Worm (Caenorhabditis elegans) whole organism, young adult: Measurements from ENCODE around the gene bath-1.

Experiments
- B0035.1 ChIP-seq: sonication (generic microtip); optimal IDR thresholded peaks from 2 replicates; lab custom pipeline; 2016; ENCODE audit warnings: missing genetic modification characterization, mild to moderate bottlenecking, missing compliant biosample characterization, missing genotype, missing genetic modification reagents
- D2030.7 ChIP-seq: fragments of 200-800 bp; sonication (Bioruptor generic); IDR thresholded peaks from 2 replicates; pipeline ENCODE4 v1.3.6; 2022; ENCODE audit warnings: missing genetic modification reagents, missing genetic modification characterization, missing compliant biosample characterization
- F22D6.2 ChIP-seq: sonication (generic microtip); optimal IDR thresholded peaks from 2 replicates; lab custom pipeline; 2016; ENCODE audit warnings: mild to moderate bottlenecking, missing genetic modification characterization, missing compliant biosample characterization
- F23B12.7 ChIP-seq: sonication (generic microtip); optimal IDR thresholded peaks from 2 replicates; lab custom pipeline; 2017; ENCODE audit warnings: missing genetic modification characterization, mild to moderate bottlenecking, missing compliant biosample characterization, antibody characterized with exemption, moderate library complexity; ENCODE audit not compliant: insufficient read depth
- F33H1.4 ChIP-seq: fragments of 200-800 bp; sonication (Bioruptor generic); IDR thresholded peaks from 2 replicates; pipeline ENCODE4 v1.3.6; 2022; ENCODE audit warnings: missing genetic modification reagents, missing genetic modification characterization, missing compliant biosample characterization
- F39B2.1 ChIP-seq: fragments of 200-800 bp; sonication (Bioruptor generic); IDR thresholded peaks from 2 replicates; pipeline ENCODE4 v1.3.6; 2022; ENCODE audit warnings: missing genetic modification reagents, missing genetic modification characterization, missing compliant biosample characterization
- F52B5.7 ChIP-seq: sonication (generic microtip); optimal IDR thresholded peaks from 2 replicates; lab custom pipeline; 2016; ENCODE audit warnings: mild to moderate bottlenecking, missing genetic modification characterization, missing compliant biosample characterization
- K12H6.12 ChIP-seq: fragments of 200-800 bp; sonication (Bioruptor generic); optimal IDR thresholded peaks from 2 replicates; lab custom pipeline; 2018; ENCODE audit warnings: mild to moderate bottlenecking, missing genetic modification characterization, missing compliant biosample characterization
- ZK185.1 ChIP-seq: sonication (generic microtip); optimal IDR thresholded peaks from 2 replicates; lab custom pipeline; 2016; ENCODE audit warnings: mild to moderate bottlenecking, missing genetic modification characterization, missing compliant biosample characterization; ENCODE audit not compliant: poor library complexity, severe bottlenecking
- akir-1 ChIP-seq: fragments of 200-800 bp; sonication (Bioruptor generic); optimal IDR thresholded peaks from 2 replicates; lab custom pipeline; 2018; ENCODE audit warnings: mild to moderate bottlenecking, missing genetic modification characterization, moderate library complexity, missing compliant biosample characterization
- ama-1 ChIP-seq, 3 experiments: fragments of 150-350 bp in 1 of 3; sonication (generic microtip) in 2 of 3; optimal IDR thresholded peaks; 2 replicates each; lab custom pipeline; 2014 to 2018; ENCODE audit warnings: missing biosample characterization in 2 of 3, missing genetic modification characterization in 2 of 3, missing genetic modification reagents in 2 of 3
- aptf-2 ChIP-seq: fragments of 200-800 bp; sonication (Bioruptor generic); conservative IDR thresholded peaks from 2 replicates; pipeline ENCODE4 v1.3.6; 2022; ENCODE audit warnings: missing genetic modification reagents, missing genetic modification characterization, missing compliant biosample characterization
- aptf-3 ChIP-seq: fragments of 200-800 bp; sonication (Bioruptor generic); IDR thresholded peaks from 2 replicates; pipeline ENCODE4 v1.3.6; 2022; ENCODE audit warnings: missing genetic modification characterization, missing compliant biosample characterization
- atf-7 ChIP-seq: sonication (generic microtip); optimal IDR thresholded peaks from 2 replicates; lab custom pipeline; 2017; ENCODE audit warnings: mild to moderate bottlenecking, missing genetic modification characterization, missing compliant biosample characterization
- athp-1 ChIP-seq: sonication (generic microtip); optimal IDR thresholded peaks from 2 replicates; lab custom pipeline; 2017; ENCODE audit warnings: mild to moderate bottlenecking, missing genetic modification characterization, missing compliant biosample characterization
- attf-3 ChIP-seq: fragments of 200-800 bp; sonication (Bioruptor generic); conservative IDR thresholded peaks from 2 replicates; pipeline ENCODE4 v1.3.6; 2022; ENCODE audit warnings: missing genetic modification reagents, missing genetic modification characterization, missing compliant biosample characterization
- attf-5 ChIP-seq: fragments of 200-800 bp; sonication (Bioruptor generic); optimal IDR thresholded peaks from 2 replicates; lab custom pipeline; 2018; ENCODE audit warnings: mild to moderate bottlenecking, missing genetic modification characterization, missing compliant biosample characterization
- bed-2 ChIP-seq: fragments of 200-800 bp; sonication (Bioruptor generic); IDR thresholded peaks from 2 replicates; pipeline ENCODE4 v1.3.6; 2022; ENCODE audit warnings: missing genetic modification reagents, missing genetic modification characterization, missing compliant biosample characterization
- cebp-2 ChIP-seq: fragments of 200-800 bp; sonication (Bioruptor generic); IDR thresholded peaks from 2 replicates; pipeline ENCODE4 v1.3.6; 2022; ENCODE audit warnings: missing genetic modification characterization, missing compliant biosample characterization
- ceh-27 ChIP-seq: fragments of 200-800 bp; sonication (Bioruptor generic); optimal IDR thresholded peaks from 2 replicates; lab custom pipeline; 2018; ENCODE audit warnings: mild to moderate bottlenecking, missing genetic modification characterization, moderate library complexity, missing compliant biosample characterization
- ceh-40 ChIP-seq: fragments of 200-800 bp; sonication (Bioruptor generic); IDR thresholded peaks from 2 replicates; pipeline ENCODE4 v1.3.6; 2022; ENCODE audit warnings: missing genetic modification characterization, missing compliant biosample characterization
- ceh-91 ChIP-seq: fragments of 200-800 bp; sonication (Bioruptor generic); IDR thresholded peaks from 2 replicates; pipeline ENCODE4 v1.3.6; 2022; ENCODE audit warnings: missing genetic modification reagents, missing genetic modification characterization, missing compliant biosample characterization
- die-1 ChIP-seq: sonication (generic microtip); optimal IDR thresholded peaks from 2 replicates; lab custom pipeline; 2016; ENCODE audit warnings: missing genotype, mild to moderate bottlenecking, missing genetic modification characterization, missing compliant biosample characterization
- dox-1 ChIP-seq: fragments of 200-800 bp; sonication (Bioruptor generic); IDR thresholded peaks from 2 replicates; pipeline ENCODE4 v1.3.6; 2022; ENCODE audit warnings: missing genetic modification reagents, missing genetic modification characterization, missing compliant biosample characterization
- egl-44 ChIP-seq: fragments of 200-800 bp; sonication (Bioruptor generic); IDR thresholded peaks from 2 replicates; pipeline ENCODE4 v1.3.6; 2022; ENCODE audit warnings: missing genetic modification reagents, missing genetic modification characterization, missing compliant biosample characterization
- fkh-3 ChIP-seq: sonication (generic microtip); optimal IDR thresholded peaks from 2 replicates; lab custom pipeline; 2016; ENCODE audit warnings: mild to moderate bottlenecking, missing genetic modification characterization, missing compliant biosample characterization
- gei-17 ChIP-seq: fragments of 200-800 bp; sonication (Bioruptor generic); optimal IDR thresholded peaks from 2 replicates; lab custom pipeline; 2018; ENCODE audit warnings: mild to moderate bottlenecking, missing genetic modification characterization, missing compliant biosample characterization
- him-1 ChIP-seq: sonication (generic microtip); optimal IDR thresholded peaks from 2 replicates; lab custom pipeline; 2016; ENCODE audit warnings: missing genotype, missing genetic modification reagents, missing genetic modification characterization, missing compliant biosample characterization
- let-526 ChIP-seq: fragments of 200-800 bp; sonication (Bioruptor generic); IDR thresholded peaks from 2 replicates; pipeline ENCODE4 v1.3.6; 2022; ENCODE audit warnings: missing genetic modification reagents, missing genetic modification characterization, missing compliant biosample characterization
- lin-40 ChIP-seq: sonication (generic microtip); optimal IDR thresholded peaks from 2 replicates; lab custom pipeline; 2016; ENCODE audit warnings: missing genetic modification characterization, mild to moderate bottlenecking, missing compliant biosample characterization, missing genotype, missing genetic modification reagents
- lin-54 ChIP-seq: fragments of 200-800 bp; sonication (Bioruptor generic); optimal IDR thresholded peaks from 2 replicates; lab custom pipeline; 2018; ENCODE audit warnings: mild to moderate bottlenecking, missing genetic modification characterization, missing compliant biosample characterization
- lir-1 ChIP-seq: fragments of 200-800 bp; sonication (Bioruptor generic); conservative IDR thresholded peaks from 2 replicates; pipeline ENCODE4 v1.3.6; 2022; ENCODE audit warnings: missing genetic modification reagents, missing genetic modification characterization, missing compliant biosample characterization
- madf-10 ChIP-seq: sonication (generic microtip); optimal IDR thresholded peaks from 2 replicates; lab custom pipeline; 2016; ENCODE audit warnings: mild to moderate bottlenecking, missing genetic modification characterization, missing compliant biosample characterization
- madf-8 ChIP-seq: fragments of 200-800 bp; sonication (Bioruptor generic); conservative IDR thresholded peaks from 2 replicates; pipeline ENCODE4 v1.3.6; 2022; ENCODE audit warnings: missing genetic modification reagents, missing genetic modification characterization, missing compliant biosample characterization
- mcd-1 ChIP-seq: fragments of 200-800 bp; sonication (Bioruptor generic); IDR thresholded peaks from 2 replicates; pipeline ENCODE4 v1.3.6; 2022; ENCODE audit warnings: missing genetic modification reagents, missing genetic modification characterization, missing compliant biosample characterization
- mel-28 ChIP-seq: sonication (generic microtip); optimal IDR thresholded peaks from 2 replicates; lab custom pipeline; 2016; ENCODE audit warnings: borderline replicate concordance, mild to moderate bottlenecking, missing genetic modification characterization, missing compliant biosample characterization
- mes-4 ChIP-seq: sonication (generic microtip); optimal IDR thresholded peaks from 2 replicates; lab custom pipeline; 2016; ENCODE audit warnings: missing genotype, missing genetic modification characterization, missing compliant biosample characterization
- nfya-1 ChIP-seq: sonication (generic microtip); optimal IDR thresholded peaks from 2 replicates; lab custom pipeline; 2017; ENCODE audit warnings: antibody characterized with exemption, missing compliant biosample characterization, missing genetic modification characterization, borderline replicate concordance; ENCODE audit not compliant: insufficient read depth
- nhr-120 ChIP-seq: fragments of 200-800 bp; sonication (Bioruptor generic); IDR thresholded peaks from 2 replicates; pipeline ENCODE4 v1.3.6; 2022; ENCODE audit warnings: missing genetic modification characterization, missing compliant biosample characterization
- pbrm-1 ChIP-seq: fragments of 200-800 bp; sonication (Bioruptor generic); IDR thresholded peaks from 2 replicates; pipeline ENCODE4 v1.3.6; 2022; ENCODE audit warnings: missing genetic modification reagents, missing genetic modification characterization, missing compliant biosample characterization
- rcor-1 ChIP-seq: fragments of 200-800 bp; sonication (Bioruptor generic); IDR thresholded peaks from 2 replicates; pipeline ENCODE4 v1.3.6; 2022; ENCODE audit warnings: missing genetic modification reagents, missing genetic modification characterization, missing compliant biosample characterization
- sdz-38 ChIP-seq: sonication (generic microtip); optimal IDR thresholded peaks from 2 replicates; lab custom pipeline; 2016; ENCODE audit warnings: missing genotype, missing genetic modification characterization, missing compliant biosample characterization
- snpc-4 ChIP-seq, 5 experiments: fragments of 150-350 bp in 1 of 5; sonication (generic microtip) in 4 of 5; optimal IDR thresholded peaks; 2 replicates each; lab custom pipeline; 2014 to 2018; ENCODE audit warnings: missing genetic modification characterization in 5 of 5, missing biosample characterization in 3 of 5, antibody characterized with exemption in 2 of 5, mild to moderate bottlenecking in 2 of 5, missing compliant biosample characterization in 2 of 5, missing genotype in 2 of 5, moderate library complexity in 2 of 5, missing genetic modification reagents in 1 of 5
- somi-1 ChIP-seq: fragments of 200-800 bp; sonication (Bioruptor generic); optimal IDR thresholded peaks from 2 replicates; lab custom pipeline; 2018; ENCODE audit warnings: mild to moderate bottlenecking, missing genetic modification characterization, missing compliant biosample characterization
- xnd-1 ChIP-seq: sonication (generic microtip); optimal IDR thresholded peaks from 2 replicates; lab custom pipeline; 2016; ENCODE audit warnings: missing genotype, missing genetic modification reagents, missing genetic modification characterization, missing compliant biosample characterization
- zfh-2 ChIP-seq: fragments of 200-800 bp; sonication (Bioruptor generic); conservative IDR thresholded peaks from 2 replicates; pipeline ENCODE4 v1.3.6; 2022; ENCODE audit warnings: missing genetic modification reagents, missing genetic modification characterization, missing compliant biosample characterization
- ztf-22 ChIP-seq: fragments of 200-800 bp; sonication (Bioruptor generic); optimal IDR thresholded peaks from 2 replicates; lab custom pipeline; 2018; ENCODE audit warnings: mild to moderate bottlenecking, missing genetic modification characterization, moderate library complexity, missing compliant biosample characterization
- ztf-6 ChIP-seq: fragments of 200-800 bp; sonication (Bioruptor generic); IDR thresholded peaks from 2 replicates; pipeline ENCODE4 v1.3.6; 2022; ENCODE audit warnings: missing genetic modification reagents, missing genetic modification characterization, missing compliant biosample characterization

bath-1 gene

ce11 chrII:2058985-2059384, 30.4 kb upstream of the bath-1 start, which contains the start of gene F07E5.5 (continued):
- TF ChIP-seq rcor-1 (GFP tag; lab: Robert Waterston, UW) (no peak), attf-3 (GFP tag; lab: Robert Waterston, UW) (peak; percentile 20; the same call in 1 of the 2 replicates), F39B2.1 (GFP tag; lab: Robert Waterston, UW) (no peak), F22D6.2 (tag; lab: Kevin White, UChicago) (no peak), B0035.1 (no peak), F23B12.7 (tag; lab: Kevin White, UChicago) (no peak), F33H1.4 (GFP tag; lab: Robert Waterston, UW) (no peak), F52B5.7 (no peak), madf-8 (GFP tag; lab: Robert Waterston, UW) (no peak), ama-1 (optimal IDR thresholded peaks at IDR 0.05; lab: Kevin White, UChicago) (no peak), ama-1 (GFP tag; optimal IDR thresholded peaks at IDR 0.05; lab: Kevin White, UChicago) (no peak), zfh-2 (GFP tag; lab: Robert Waterston, UW) (no peak), xnd-1 (tag; lab: Kevin White, UChicago) (no peak), him-1 (tag; lab: Kevin White, UChicago) (no peak), lir-1 (GFP tag; lab: Robert Waterston, UW) (no peak), pbrm-1 (GFP tag; lab: Robert Waterston, UW) (no peak), athp-1 (tag; lab: Kevin White, UChicago) (peak; percentile 5), fkh-3 (no peak), attf-5 (peak; percentile 1), aptf-3 (GFP tag; lab: Robert Waterston, UW) (no peak), ZK185.1 (tag; lab: Kevin White, UChicago) (no peak), mcd-1 (GFP tag; lab: Robert Waterston, UW) (peak; percentile 63), nhr-120 (GFP tag; lab: Robert Waterston, UW) (no peak), ztf-6 (GFP tag; lab: Robert Waterston, UW) (no peak), mel-28 (tag; lab: Kevin White, UChicago) (no peak), madf-10 (no peak), gei-17 (GFP tag; lab: Kevin White, UChicago) (no peak), ceh-40 (GFP tag; lab: Robert Waterston, UW) (no peak), aptf-2 (GFP tag; lab: Robert Waterston, UW) (no peak), lin-54 (GFP tag; lab: Kevin White, UChicago) (peak; percentile 18), ceh-91 (GFP tag; lab: Robert Waterston, UW) (no peak), ceh-27 (GFP tag; lab: Kevin White, UChicago) (no peak), lin-40 (no peak), snpc-4 (GFP tag; optimal IDR thresholded peaks at IDR 0.05; lab: Kevin White, UChicago) (no peak), snpc-4 (tag; optimal IDR thresholded peaks at IDR 0.05; lab: Kevin White, UChicago) (no peak), K12H6.12 (tag; lab: Kevin White, UChicago) (no peak), sdz-38 (tag; lab: Kevin White, UChicago) (no peak), atf-7 (no peak), somi-1 (GFP tag; lab: Kevin White, UChicago) (no peak), nfya-1 (no peak), let-526 (GFP tag; lab: Robert Waterston, UW) (no peak), mes-4 (tag; lab: Kevin White, UChicago) (no peak), bed-2 (GFP tag; lab: Robert Waterston, UW) (no peak), ztf-22 (GFP tag; lab: Kevin White, UChicago) (no peak), akir-1 (GFP tag; lab: Kevin White, UChicago) (no peak), egl-44 (GFP tag; lab: Robert Waterston, UW) (no peak), die-1 (tag; lab: Kevin White, UChicago) (no peak), cebp-2 (GFP tag; lab: Robert Waterston, UW) (no peak), D2030.7 (GFP tag; lab: Robert Waterston, UW) (peak; percentile 37; the same call in 1 of the 2 replicates), dox-1 (peak; percentile 49; the same call in 1 of the 2 replicates)
